Worm (Caenorhabditis elegans) whole organism, L4 larva: Measurements from ENCODE around the gene gtf-2F1.

Source experiments
- R02D3.7 ChIP-seq: fragments of 150-350 bp; sonication (generic microtip); optimal IDR thresholded peaks from 3 replicates; lab custom pipeline; 2014; ENCODE audit warnings: missing biosample characterization, missing genetic modification characterization
- dmd-6 ChIP-seq: fragments of 200-800 bp; sonication (Bioruptor generic); IDR thresholded peaks from 2 replicates; pipeline ENCODE4 v1.3.6; 2022; ENCODE audit warnings: missing genetic modification reagents, missing genetic modification characterization, missing compliant biosample characterization
- skn-1 ChIP-seq: fragments of 150-350 bp; optimal IDR thresholded peaks from 2 replicates; lab custom pipeline; 2014; ENCODE audit warnings: missing biosample characterization, missing genetic modification characterization
- ztf-11 ChIP-seq: fragments of 150-350 bp; optimal IDR thresholded peaks from 2 replicates; lab custom pipeline; 2014; ENCODE audit warnings: missing biosample characterization, missing genetic modification characterization

DNA sequence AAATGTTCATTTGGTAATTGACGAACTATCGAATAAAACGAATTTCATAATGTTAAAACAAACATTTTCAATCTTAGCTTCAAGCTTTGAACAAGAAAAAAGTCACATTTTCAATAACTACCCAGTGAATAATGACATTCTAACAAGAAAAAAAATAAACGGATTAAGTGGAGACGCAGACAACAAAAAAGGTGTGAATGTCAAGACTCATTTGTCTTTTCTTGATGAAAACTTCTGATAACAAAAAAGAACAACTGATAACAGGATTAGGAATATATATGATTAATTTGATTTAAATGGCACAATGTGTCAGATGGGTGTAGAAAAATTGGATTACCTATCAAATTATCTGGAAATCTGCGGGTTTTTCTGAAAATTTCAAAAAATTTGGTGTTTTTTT, 12.8 kb upstream of the gtf-2F1 start:
- TF ChIP-seq dmd-6 (GFP tag; lab: Robert Waterston, UW) (no peak), R02D3.7 (tag; lab: Kevin White, UChicago) (no peak), skn-1 (tag; lab: Kevin White, UChicago) (no peak), ztf-11 (tag; lab: Kevin White, UChicago) (no peak)
